Fruit fly (Drosophila melanogaster) whole organism, embryonic: ENCODE data around the gene CG15308.

Experiments used
- BtbVII ChIP-seq: fragments of 200-800 bp; sonication (Bioruptor generic); optimal IDR thresholded peaks from 3 replicates; lab custom pipeline; 2017; ENCODE audit warnings: missing biosample characterization, mild to moderate bottlenecking, missing genetic modification characterization
- CG10654 ChIP-seq: fragments of 200-800 bp; sonication (Bioruptor generic); optimal IDR thresholded peaks from 2 replicates; lab custom pipeline; 2016; ENCODE audit warnings: missing biosample characterization, missing genetic modification characterization
- CG11504 ChIP-seq: fragments of 200-800 bp; sonication (Bioruptor generic); optimal IDR thresholded peaks from 3 replicates; lab custom pipeline; 2019; ENCODE audit warnings: missing biosample characterization, mild to moderate bottlenecking, missing genetic modification characterization, moderate library complexity
- CG12219 ChIP-seq: fragments of 200-800 bp; sonication (Bioruptor generic); optimal IDR thresholded peaks from 3 replicates; lab custom pipeline; 2018; ENCODE audit warnings: missing biosample characterization, mild to moderate bottlenecking, missing genetic modification characterization
- CG12942 ChIP-seq: fragments of 200-800 bp; sonication (Bioruptor generic); optimal IDR thresholded peaks from 3 replicates; lab custom pipeline; 2016; ENCODE audit warnings: missing biosample characterization, missing genetic modification characterization
- CG14050 ChIP-seq: fragments of 200-800 bp; sonication (Bioruptor generic); IDR thresholded peaks from 3 replicates; pipeline ENCODE4 v1.3.6; 2022; ENCODE audit warnings: missing biosample characterization, missing genetic modification characterization
- CG14441 ChIP-seq: fragments of 200-800 bp; sonication (Bioruptor generic); IDR thresholded peaks from 2 replicates; pipeline ENCODE4 v1.3.6; 2022; ENCODE audit warnings: missing biosample characterization, missing genetic modification characterization
- CG15514 ChIP-seq: fragments of 200-800 bp; sonication (Bioruptor generic); optimal IDR thresholded peaks from 3 replicates; lab custom pipeline; 2017; ENCODE audit warnings: missing biosample characterization, missing genetic modification characterization, mild to moderate bottlenecking, moderate library complexity, missing genetic modification reagents
- CG17385 ChIP-seq: fragments of 200-800 bp; sonication (Bioruptor generic); optimal IDR thresholded peaks from 3 replicates; lab custom pipeline; 2018; ENCODE audit warnings: missing biosample characterization, mild to moderate bottlenecking, missing genetic modification characterization
- CG17568 ChIP-seq: fragments of 200-800 bp; sonication (Bioruptor generic); optimal IDR thresholded peaks from 2 replicates; lab custom pipeline; 2018; ENCODE audit warnings: missing biosample characterization, mild to moderate bottlenecking, missing genetic modification characterization, moderate library complexity
- CG1832 ChIP-seq: fragments of 200-800 bp; sonication (Bioruptor generic); optimal IDR thresholded peaks from 2 replicates; lab custom pipeline; 2017; ENCODE audit warnings: missing biosample characterization, mild to moderate bottlenecking, missing genetic modification characterization, inconsistent platforms
- CG3838 ChIP-seq: fragments of 200-800 bp; sonication (Bioruptor generic); optimal IDR thresholded peaks from 3 replicates; lab custom pipeline; 2016; ENCODE audit warnings: missing biosample characterization, missing genetic modification characterization
- CG42726 ChIP-seq: fragments of 200-800 bp; sonication (Bioruptor generic); IDR thresholded peaks from 2 replicates; pipeline ENCODE4 v1.3.6; 2022; ENCODE audit warnings: missing biosample characterization, missing genetic modification characterization; ENCODE audit not compliant: partially characterized antibody
- CG4328 ChIP-seq: fragments of 200-800 bp; sonication (Bioruptor generic); optimal IDR thresholded peaks from 3 replicates; lab custom pipeline; 2017; ENCODE audit warnings: missing biosample characterization, missing genetic modification reagents, missing genetic modification characterization
- CG4730 ChIP-seq: fragments of 200-800 bp; sonication (Bioruptor generic); IDR thresholded peaks from 2 replicates; pipeline ENCODE4 v1.3.6; 2022; ENCODE audit warnings: missing biosample characterization, missing genetic modification characterization
- CG6175 ChIP-seq: fragments of 200-800 bp; sonication (Bioruptor generic); IDR thresholded peaks from 3 replicates; pipeline ENCODE4 v1.3.6; 2022; ENCODE audit warnings: missing biosample characterization, missing genetic modification characterization
- CG7928 ChIP-seq: fragments of 200-800 bp; sonication (Bioruptor generic); optimal IDR thresholded peaks from 2 replicates; lab custom pipeline; 2017; ENCODE audit warnings: missing biosample characterization, mild to moderate bottlenecking, missing genetic modification characterization
- CG9797 ChIP-seq: fragments of 200-800 bp; sonication (Bioruptor generic); optimal IDR thresholded peaks from 3 replicates; lab custom pipeline; 2018; ENCODE audit warnings: missing biosample characterization, mild to moderate bottlenecking, missing genetic modification characterization
- CkIIα-i1 ChIP-seq: fragments of 200-800 bp; sonication (Bioruptor generic); IDR thresholded peaks from 2 replicates; pipeline ENCODE4 v1.3.6; 2022; ENCODE audit warnings: missing biosample characterization, missing genetic modification characterization
- D ChIP-seq, 2 experiments: fragments of 200-800 bp in 1 of 2; fragments of >200 bp in 1 of 2; sonication (Bioruptor generic) in 1 of 2; optimal IDR thresholded peaks; 2 replicates in 1 of 2; 3 replicates in 1 of 2; lab custom pipeline; 2017; ENCODE audit warnings: mild to moderate bottlenecking in 1 of 2, missing biosample characterization in 1 of 2, missing genetic modification characterization in 1 of 2, missing genetic modification reagents in 1 of 2
- Dp ChIP-seq: fragments of 200-800 bp; sonication (Bioruptor generic); optimal IDR thresholded peaks from 2 replicates; lab custom pipeline; 2018; ENCODE audit warnings: missing biosample characterization, mild to moderate bottlenecking, missing genetic modification characterization, moderate library complexity
- Elba2 ChIP-seq: fragments of 200-800 bp; sonication (Bioruptor generic); optimal IDR thresholded peaks from 3 replicates; lab custom pipeline; 2016; ENCODE audit warnings: missing biosample characterization, missing genetic modification characterization
- H15 ChIP-seq: fragments of 200-800 bp; sonication (Bioruptor generic); IDR thresholded peaks from 3 replicates; pipeline ENCODE4 v1.3.6; 2022; ENCODE audit warnings: missing biosample characterization, missing genetic modification characterization
- Lhr ChIP-seq: fragments of 200-800 bp; sonication (Bioruptor generic); optimal IDR thresholded peaks from 3 replicates; lab custom pipeline; 2017; ENCODE audit warnings: mild to moderate bottlenecking, missing biosample characterization, missing genetic modification reagents, missing genetic modification characterization
- NK7.1 ChIP-seq: fragments of 200-800 bp; sonication (Bioruptor generic); optimal IDR thresholded peaks from 3 replicates; lab custom pipeline; 2016; ENCODE audit warnings: missing biosample characterization, missing genetic modification characterization
- Opbp ChIP-seq: fragments of 200-800 bp; sonication (Bioruptor generic); IDR thresholded peaks from 3 replicates; pipeline ENCODE4 v1.3.6; 2022; ENCODE audit warnings: missing biosample characterization, missing genetic modification characterization; ENCODE audit not compliant: partially characterized antibody
- bab2 ChIP-seq: fragments of 200-800 bp; sonication (Bioruptor generic); optimal IDR thresholded peaks from 2 replicates; lab custom pipeline; 2016; ENCODE audit warnings: missing biosample characterization, missing genetic modification characterization
- ci ChIP-seq: fragments of 200-800 bp; sonication (Bioruptor generic); IDR thresholded peaks from 3 replicates; pipeline ENCODE4 v1.3.6; 2022; ENCODE audit warnings: missing biosample characterization, missing genetic modification characterization
- crol ChIP-seq: fragments of 200-800 bp; sonication (Bioruptor generic); IDR thresholded peaks from 2 replicates; pipeline ENCODE4 v1.3.6; 2022; ENCODE audit warnings: missing biosample characterization, missing genetic modification characterization
- danr ChIP-seq: fragments of 200-800 bp; sonication (Bioruptor generic); IDR thresholded peaks from 2 replicates; pipeline ENCODE4 v1.3.6; 2022; ENCODE audit warnings: missing biosample characterization, missing genetic modification characterization
- ewg ChIP-seq: fragments of 200-800 bp; sonication (Bioruptor generic); optimal IDR thresholded peaks from 3 replicates; lab custom pipeline; 2017; ENCODE audit warnings: mild to moderate bottlenecking, missing biosample characterization, missing genetic modification reagents, missing genetic modification characterization
- gfzf ChIP-seq: fragments of 200-800 bp; sonication (Bioruptor generic); optimal IDR thresholded peaks from 2 replicates; lab custom pipeline; 2016; ENCODE audit warnings: missing biosample characterization, mild to moderate bottlenecking, missing genetic modification characterization, moderate library complexity
- hb ChIP-seq: fragments of 200-800 bp; sonication (Bioruptor generic); IDR thresholded peaks from 3 replicates; pipeline ENCODE4 v1.3.6; 2022; ENCODE audit warnings: missing biosample characterization, missing genetic modification characterization; ENCODE audit not compliant: partially characterized antibody
- insv ChIP-seq, 2 experiments: fragments of 200-800 bp; sonication (Bioruptor generic); optimal IDR thresholded peaks; 3 replicates each; lab custom pipeline; 2016 to 2018; ENCODE audit warnings: missing biosample characterization in 2 of 2, missing genetic modification characterization in 2 of 2
- jumu ChIP-seq: fragments of 200-800 bp; sonication (Bioruptor generic); optimal IDR thresholded peaks from 3 replicates; lab custom pipeline; 2016; ENCODE audit warnings: missing biosample characterization, missing genetic modification characterization
- lab ChIP-seq: fragments of 200-800 bp; sonication (Bioruptor generic); optimal IDR thresholded peaks from 3 replicates; lab custom pipeline; 2017; ENCODE audit warnings: missing biosample characterization, missing genetic modification characterization, mild to moderate bottlenecking, moderate library complexity, missing genetic modification reagents
- lmd ChIP-seq: fragments of 200-800 bp; sonication (Bioruptor generic); IDR thresholded peaks from 2 replicates; pipeline ENCODE4 v1.3.6; 2022; ENCODE audit warnings: missing biosample characterization, missing genetic modification characterization
- pan ChIP-seq, 4 experiments: fragments of >200 bp in 3 of 4; fragments of 200-800 bp in 1 of 4; sonication (Bioruptor generic) in 1 of 4; optimal IDR thresholded peaks in 3 of 4; IDR thresholded peaks in 1 of 4; 2 replicates each; pipeline versions ENCODE4 v1.3.6 to Lab custom; 2017 to 2022; ENCODE audit warnings: missing biosample characterization in 2 of 4, missing genetic modification characterization in 2 of 4, mixed read lengths in 1 of 4
- pzg ChIP-seq: fragments of 200-800 bp; sonication (Bioruptor generic); optimal IDR thresholded peaks from 3 replicates; lab custom pipeline; 2018; ENCODE audit warnings: missing biosample characterization, mild to moderate bottlenecking, missing genetic modification characterization, moderate library complexity
- repo ChIP-seq: fragments of 200-800 bp; sonication (Bioruptor generic); optimal IDR thresholded peaks from 2 replicates; lab custom pipeline; 2016; ENCODE audit warnings: missing biosample characterization, missing genetic modification characterization
- sd ChIP-seq: fragments of 200-800 bp; sonication (Bioruptor generic); optimal IDR thresholded peaks from 3 replicates; lab custom pipeline; 2018; ENCODE audit warnings: missing biosample characterization, mild to moderate bottlenecking, missing genetic modification characterization, moderate library complexity
- seq ChIP-seq: fragments of 200-800 bp; sonication (Bioruptor generic); IDR thresholded peaks from 2 replicates; pipeline ENCODE4 v1.3.6; 2022; ENCODE audit warnings: missing biosample characterization, missing genetic modification characterization
- sim ChIP-seq: fragments of 200-800 bp; sonication (Bioruptor generic); IDR thresholded peaks from 2 replicates; pipeline ENCODE4 v1.3.6; 2022; ENCODE audit warnings: missing biosample characterization, missing genetic modification characterization
- sob ChIP-seq: fragments of 200-800 bp; sonication (Bioruptor generic); IDR thresholded peaks from 2 replicates; pipeline ENCODE4 v1.3.6; 2022; ENCODE audit warnings: missing biosample characterization, missing genetic modification characterization
- tll ChIP-seq, 2 experiments: fragments of 200-800 bp in 1 of 2; fragments of >200 bp in 1 of 2; sonication (Bioruptor generic) in 1 of 2; optimal IDR thresholded peaks; 2 replicates each; lab custom pipeline; 2017 to 2019; ENCODE audit warnings: missing biosample characterization in 2 of 2, missing genetic modification characterization in 2 of 2, mild to moderate bottlenecking in 1 of 2, moderate library complexity in 1 of 2
- zf30C ChIP-seq: fragments of 200-800 bp; sonication (Bioruptor generic); optimal IDR thresholded peaks from 3 replicates; lab custom pipeline; 2018; ENCODE audit warnings: missing biosample characterization, mild to moderate bottlenecking, missing genetic modification characterization

The CG15308 gene

DNA sequence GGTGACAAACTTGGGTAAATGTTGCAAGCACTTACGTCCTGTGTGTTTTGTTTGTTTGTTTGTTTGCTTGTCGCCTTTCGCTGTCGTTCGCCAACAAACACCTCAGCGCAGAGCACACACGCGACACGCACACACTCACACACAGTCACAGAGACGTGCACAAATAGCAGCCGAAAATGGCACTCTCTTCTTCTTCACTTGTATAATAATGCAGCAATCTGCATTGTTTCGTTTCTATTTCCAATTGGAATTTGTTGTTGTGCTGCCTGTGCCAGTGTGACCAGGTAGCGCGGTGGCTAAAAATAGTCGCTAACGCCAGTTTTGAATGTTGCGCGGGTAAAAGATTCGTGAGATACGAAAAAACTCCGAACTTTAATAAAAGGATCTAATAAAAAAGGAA is 6.8 kb downstream of the CG15308 start, which contains the start of gene Ypel (continued):
- no peak for TF ChIP-seq D (optimal IDR thresholded peaks at IDR 0.05; lab: Kevin White, UChicago)
- TF ChIP-seq D (GFP tag; optimal IDR thresholded peaks at IDR 0.05; lab: Kevin White, UChicago) = peak; percentile 17
- TF ChIP-seq pzg (GFP tag; lab: Kevin White, UChicago) = peak; percentile 22
- TF ChIP-seq CG12942 (GFP tag; lab: Kevin White, UChicago) = no peak
- peak; percentile 76 for TF ChIP-seq Dp
- peak; percentile 65 for TF ChIP-seq gfzf (GFP tag; lab: Kevin White, UChicago)
- TF ChIP-seq Elba2 (GFP tag; lab: Kevin White, UChicago) = peak; percentile 91
- TF ChIP-seq CG9797 = peak; percentile 53
- peak; percentile 80 for TF ChIP-seq CG17385 (GFP tag; lab: Kevin White, UChicago)
- TF ChIP-seq Lhr = no peak
- peak; percentile 4 for TF ChIP-seq CG3838 (GFP tag; lab: Kevin White, UChicago)
- peak; percentile 6 for TF ChIP-seq CG1832 (GFP tag; lab: Kevin White, UChicago)

DNA sequence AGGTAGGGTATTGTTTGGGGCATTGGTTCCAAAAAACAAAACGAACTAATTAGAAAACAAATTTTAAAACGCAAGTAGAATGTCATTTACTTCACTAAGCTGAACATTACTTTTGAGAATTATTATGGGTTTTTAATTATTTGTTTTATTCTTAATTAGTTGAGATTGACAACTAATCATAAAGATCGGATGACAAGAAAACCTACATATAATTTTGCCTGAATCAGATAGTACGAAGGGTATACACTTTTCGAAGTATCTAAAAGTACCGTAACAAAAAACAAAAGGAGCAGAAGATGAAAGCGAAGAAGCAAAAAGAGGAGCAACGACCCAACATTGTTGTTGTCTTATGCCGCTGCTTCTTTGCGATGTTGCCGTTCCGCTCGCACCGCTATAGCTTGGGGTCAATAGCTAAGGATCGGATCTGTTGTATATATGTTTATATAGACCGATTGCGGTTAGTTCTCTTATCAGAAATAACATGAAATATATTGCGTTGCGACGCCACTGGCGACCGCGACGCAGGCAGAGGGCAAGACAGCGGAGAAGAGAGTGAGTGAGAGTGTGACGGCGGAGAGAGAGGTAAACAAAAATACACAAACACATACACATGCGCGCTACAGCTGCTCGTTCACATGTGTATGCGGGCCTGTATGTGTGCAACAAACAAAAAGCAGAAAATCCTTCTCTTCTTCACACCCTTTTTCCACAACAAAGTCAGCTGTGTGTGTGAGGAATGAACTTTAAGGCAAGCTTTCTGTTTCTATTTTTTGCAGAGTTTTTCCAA is 7.6 kb downstream of the CG15308 start:
- TF ChIP-seq tll (GFP tag; optimal IDR thresholded peaks at IDR 0.05; lab: Kevin White, UChicago) (no peak), CG6175 (GFP tag; lab: Robert Waterston, UW) (no peak), sim (GFP tag; lab: Robert Waterston, UW) (no peak), pzg (GFP tag; lab: Kevin White, UChicago) (no peak), CG7928 (GFP tag; lab: Kevin White, UChicago) (no peak), bab2 (peak; percentile 55), NK7.1 (GFP tag; lab: Kevin White, UChicago) (no peak), CG4730 (GFP tag; lab: Robert Waterston, UW) (no peak), CG17568 (GFP tag; lab: Kevin White, UChicago) (peak; percentile 29), repo (GFP tag; lab: Kevin White, UChicago) (no peak), seq (GFP tag; lab: Robert Waterston, UW) (no peak), Opbp (GFP tag; lab: Robert Waterston, UW) (no peak), BtbVII (GFP tag; lab: Kevin White, UChicago) (peak; percentile 65), CG14441 (no peak), sob (GFP tag; lab: Robert Waterston, UW) (peak; percentile 36; the same call in 1 of the 2 replicates), CG4328 (GFP tag; lab: Kevin White, UChicago) (no peak), zf30C (GFP tag; lab: Kevin White, UChicago) (no peak), pan (optimal IDR thresholded peaks at IDR 0.05; lab: Kevin White, UChicago) (no peak), pan (GFP tag; optimal IDR thresholded peaks at IDR 0.05 in 1 of 2, IDR thresholded peaks at IDR 0.05 in 1 of 2) (no peak), ci (no peak), danr (GFP tag; lab: Robert Waterston, UW) (no peak), jumu (GFP tag; lab: Kevin White, UChicago) (peak; percentile 9), lmd (GFP tag; lab: Robert Waterston, UW) (peak; percentile 41; the same call in 1 of the 2 replicates), CG14050 (GFP tag; lab: Robert Waterston, UW) (no peak), CG15514 (GFP tag; lab: Kevin White, UChicago) (no peak), hb (GFP tag; lab: Robert Waterston, UW) (no peak), CkIIα-i1 (no peak), CG12219 (GFP tag; lab: Kevin White, UChicago) (peak; percentile 24), lab (GFP tag; lab: Kevin White, UChicago) (peak; percentile 61), CG11504 (peak; percentile 80), CG10654 (GFP tag; lab: Kevin White, UChicago) (peak; percentile 24), insv (GFP tag; optimal IDR thresholded peaks at IDR 0.05; lab: Kevin White, UChicago) (no peak), H15 (GFP tag; lab: Robert Waterston, UW) (no peak), crol (GFP tag; lab: Robert Waterston, UW) (peak; percentile 34; the same call in 1 of the 2 replicates), sd (no peak), CG42726 (GFP tag; lab: Robert Waterston, UW) (no peak), ewg (GFP tag; lab: Kevin White, UChicago) (no peak)
